Worm (Caenorhabditis elegans) whole organism, young adult: ENCODE results near the gene W09G12.8.

Experiments used
- B0019.2 ChIP-seq: fragments of 200-800 bp; sonication (Bioruptor generic); conservative IDR thresholded peaks from 2 replicates; pipeline ENCODE4 v1.3.6; 2022; ENCODE audit warnings: missing genetic modification reagents, missing genetic modification characterization, missing compliant biosample characterization
- B0035.1 ChIP-seq: sonication (generic microtip); optimal IDR thresholded peaks from 2 replicates; lab custom pipeline; 2016; ENCODE audit warnings: missing genetic modification characterization, mild to moderate bottlenecking, missing compliant biosample characterization, missing genotype, missing genetic modification reagents
- B0261.1 ChIP-seq: sonication (generic microtip); optimal IDR thresholded peaks from 2 replicates; lab custom pipeline; 2016; ENCODE audit warnings: mild to moderate bottlenecking, missing genetic modification characterization, moderate library complexity, missing compliant biosample characterization
- F22D6.2 ChIP-seq: sonication (generic microtip); optimal IDR thresholded peaks from 2 replicates; lab custom pipeline; 2016; ENCODE audit warnings: mild to moderate bottlenecking, missing genetic modification characterization, missing compliant biosample characterization
- F23B12.7 ChIP-seq: sonication (generic microtip); optimal IDR thresholded peaks from 2 replicates; lab custom pipeline; 2017; ENCODE audit warnings: missing genetic modification characterization, mild to moderate bottlenecking, missing compliant biosample characterization, antibody characterized with exemption, moderate library complexity; ENCODE audit not compliant: insufficient read depth
- F57A8.1 ChIP-seq: fragments of 200-800 bp; sonication (Bioruptor generic); optimal IDR thresholded peaks from 2 replicates; lab custom pipeline; 2018; ENCODE audit warnings: mild to moderate bottlenecking, missing genetic modification characterization, moderate library complexity, missing compliant biosample characterization
- Y56A3A.18 ChIP-seq: fragments of 200-800 bp; sonication (Bioruptor generic); IDR thresholded peaks from 2 replicates; pipeline ENCODE4 v1.3.6; 2022; ENCODE audit warnings: missing genetic modification reagents, missing genetic modification characterization, missing compliant biosample characterization
- Y79H2A.3 ChIP-seq: fragments of 200-800 bp; sonication (Bioruptor generic); conservative IDR thresholded peaks from 2 replicates; pipeline ENCODE4 v1.3.6; 2022; ENCODE audit warnings: missing genetic modification reagents, missing genetic modification characterization, missing compliant biosample characterization
- aptf-2 ChIP-seq: fragments of 200-800 bp; sonication (Bioruptor generic); conservative IDR thresholded peaks from 2 replicates; pipeline ENCODE4 v1.3.6; 2022; ENCODE audit warnings: missing genetic modification reagents, missing genetic modification characterization, missing compliant biosample characterization
- bed-1 ChIP-seq: fragments of 200-800 bp; sonication (Bioruptor generic); IDR thresholded peaks from 2 replicates; pipeline ENCODE4 v1.3.6; 2022; ENCODE audit warnings: missing genetic modification reagents, missing genetic modification characterization, missing compliant biosample characterization
- cebp-1 ChIP-seq, 2 experiments: fragments of 200-800 bp in 1 of 2; sonication (Bioruptor generic) in 1 of 2; sonication (generic microtip) in 1 of 2; IDR thresholded peaks in 1 of 2; optimal IDR thresholded peaks in 1 of 2; 2 replicates each; pipeline versions ENCODE4 v1.3.6 to Lab custom; 2017 to 2022; ENCODE audit warnings: missing compliant biosample characterization in 2 of 2, missing genetic modification characterization in 2 of 2, mild to moderate bottlenecking in 1 of 2, missing genetic modification reagents in 1 of 2, moderate library complexity in 1 of 2
- dox-1 ChIP-seq: fragments of 200-800 bp; sonication (Bioruptor generic); IDR thresholded peaks from 2 replicates; pipeline ENCODE4 v1.3.6; 2022; ENCODE audit warnings: missing genetic modification reagents, missing genetic modification characterization, missing compliant biosample characterization
- efl-1 ChIP-seq: fragments of 150-350 bp; optimal IDR thresholded peaks from 2 replicates; lab custom pipeline; 2014; ENCODE audit warnings: missing biosample characterization, missing genetic modification reagents, missing genetic modification characterization
- gei-17 ChIP-seq: fragments of 200-800 bp; sonication (Bioruptor generic); optimal IDR thresholded peaks from 2 replicates; lab custom pipeline; 2018; ENCODE audit warnings: mild to moderate bottlenecking, missing genetic modification characterization, missing compliant biosample characterization
- hmg-1.2 ChIP-seq: fragments of 200-800 bp; sonication (Bioruptor generic); IDR thresholded peaks from 2 replicates; pipeline ENCODE4 v1.3.6; 2022; ENCODE audit warnings: missing genetic modification reagents, missing genetic modification characterization, missing compliant biosample characterization
- hrde-1 ChIP-seq: sonication (generic microtip); optimal IDR thresholded peaks from 2 replicates; lab custom pipeline; 2016; ENCODE audit warnings: missing genetic modification characterization, mild to moderate bottlenecking, missing compliant biosample characterization, moderate library complexity, missing genotype, missing genetic modification reagents, borderline replicate concordance
- hsf-1 ChIP-seq: fragments of 200-800 bp; sonication (Bioruptor generic); IDR thresholded peaks from 2 replicates; pipeline ENCODE4 v1.3.6; 2022; ENCODE audit warnings: missing genetic modification reagents, missing genetic modification characterization, missing compliant biosample characterization
- lag-1 ChIP-seq: fragments of 200-800 bp; sonication (Bioruptor generic); IDR thresholded peaks from 2 replicates; pipeline ENCODE4 v1.3.6; 2022; ENCODE audit warnings: missing genetic modification reagents, missing genetic modification characterization, missing compliant biosample characterization
- let-607 ChIP-seq, 2 experiments: fragments of 200-800 bp in 1 of 2; sonication (Bioruptor generic) in 1 of 2; sonication (generic microtip) in 1 of 2; optimal IDR thresholded peaks; 2 replicates each; lab custom pipeline; 2016 to 2018; ENCODE audit warnings: mild to moderate bottlenecking in 2 of 2, missing compliant biosample characterization in 2 of 2, missing genetic modification characterization in 2 of 2, moderate library complexity in 2 of 2, missing genotype in 1 of 2
- lin-54 ChIP-seq: fragments of 200-800 bp; sonication (Bioruptor generic); optimal IDR thresholded peaks from 2 replicates; lab custom pipeline; 2018; ENCODE audit warnings: mild to moderate bottlenecking, missing genetic modification characterization, missing compliant biosample characterization
- lir-1 ChIP-seq: fragments of 200-800 bp; sonication (Bioruptor generic); conservative IDR thresholded peaks from 2 replicates; pipeline ENCODE4 v1.3.6; 2022; ENCODE audit warnings: missing genetic modification reagents, missing genetic modification characterization, missing compliant biosample characterization
- lsl-1 ChIP-seq: fragments of 200-800 bp; sonication (Bioruptor generic); optimal IDR thresholded peaks from 2 replicates; lab custom pipeline; 2018; ENCODE audit warnings: mild to moderate bottlenecking, missing genetic modification characterization, moderate library complexity, missing compliant biosample characterization
- madf-6 ChIP-seq: fragments of 200-800 bp; sonication (Bioruptor generic); IDR thresholded peaks from 2 replicates; pipeline ENCODE4 v1.3.6; 2022; ENCODE audit warnings: missing genetic modification reagents, missing genetic modification characterization, missing compliant biosample characterization
- madf-8 ChIP-seq: fragments of 200-800 bp; sonication (Bioruptor generic); conservative IDR thresholded peaks from 2 replicates; pipeline ENCODE4 v1.3.6; 2022; ENCODE audit warnings: missing genetic modification reagents, missing genetic modification characterization, missing compliant biosample characterization
- mcd-1 ChIP-seq: fragments of 200-800 bp; sonication (Bioruptor generic); IDR thresholded peaks from 2 replicates; pipeline ENCODE4 v1.3.6; 2022; ENCODE audit warnings: missing genetic modification reagents, missing genetic modification characterization, missing compliant biosample characterization
- mel-28 ChIP-seq: sonication (generic microtip); optimal IDR thresholded peaks from 2 replicates; lab custom pipeline; 2016; ENCODE audit warnings: borderline replicate concordance, mild to moderate bottlenecking, missing genetic modification characterization, missing compliant biosample characterization
- mes-4 ChIP-seq: sonication (generic microtip); optimal IDR thresholded peaks from 2 replicates; lab custom pipeline; 2016; ENCODE audit warnings: missing genotype, missing genetic modification characterization, missing compliant biosample characterization
- nhr-80 ChIP-seq: sonication (generic microtip); optimal IDR thresholded peaks from 2 replicates; lab custom pipeline; 2016; ENCODE audit warnings: missing genetic modification characterization, missing compliant biosample characterization
- nhr-90 ChIP-seq: sonication (generic microtip); optimal IDR thresholded peaks from 2 replicates; lab custom pipeline; 2016; ENCODE audit warnings: missing genotype, mild to moderate bottlenecking, missing genetic modification characterization, missing compliant biosample characterization
- rec-8 ChIP-seq, 2 experiments: sonication (generic microtip); optimal IDR thresholded peaks; 2 replicates each; lab custom pipeline; 2016; ENCODE audit warnings: mild to moderate bottlenecking in 2 of 2, missing genetic modification characterization in 2 of 2, missing genetic modification reagents in 2 of 2, missing genotype in 2 of 2, missing biosample characterization in 1 of 2, missing compliant biosample characterization in 1 of 2, moderate library complexity in 1 of 2
- somi-1 ChIP-seq: fragments of 200-800 bp; sonication (Bioruptor generic); optimal IDR thresholded peaks from 2 replicates; lab custom pipeline; 2018; ENCODE audit warnings: mild to moderate bottlenecking, missing genetic modification characterization, missing compliant biosample characterization
- sptf-2 ChIP-seq: fragments of 200-800 bp; sonication (Bioruptor generic); optimal IDR thresholded peaks from 2 replicates; lab custom pipeline; 2018; ENCODE audit warnings: mild to moderate bottlenecking, missing genetic modification characterization, missing compliant biosample characterization
- unc-62 ChIP-seq: fragments of 150-350 bp; optimal IDR thresholded peaks from 2 replicates; lab custom pipeline; 2014; ENCODE audit warnings: missing biosample characterization, missing genetic modification reagents, missing genetic modification characterization
- zim-3 ChIP-seq: sonication (generic microtip); optimal IDR thresholded peaks from 2 replicates; lab custom pipeline; 2017; ENCODE audit warnings: mild to moderate bottlenecking, missing genetic modification characterization, moderate library complexity, missing compliant biosample characterization
- ztf-25 ChIP-seq: fragments of 200-800 bp; sonication (Bioruptor generic); IDR thresholded peaks from 2 replicates; pipeline ENCODE4 v1.3.6; 2022; ENCODE audit warnings: missing genetic modification reagents, missing genetic modification characterization, missing compliant biosample characterization
- ztf-26 ChIP-seq: sonication (generic microtip); optimal IDR thresholded peaks from 2 replicates; lab custom pipeline; 2017; ENCODE audit warnings: missing genetic modification characterization, missing compliant biosample characterization
- ztf-6 ChIP-seq: fragments of 200-800 bp; sonication (Bioruptor generic); IDR thresholded peaks from 2 replicates; pipeline ENCODE4 v1.3.6; 2022; ENCODE audit warnings: missing genetic modification reagents, missing genetic modification characterization, missing compliant biosample characterization

Gene W09G12.8

DNA sequence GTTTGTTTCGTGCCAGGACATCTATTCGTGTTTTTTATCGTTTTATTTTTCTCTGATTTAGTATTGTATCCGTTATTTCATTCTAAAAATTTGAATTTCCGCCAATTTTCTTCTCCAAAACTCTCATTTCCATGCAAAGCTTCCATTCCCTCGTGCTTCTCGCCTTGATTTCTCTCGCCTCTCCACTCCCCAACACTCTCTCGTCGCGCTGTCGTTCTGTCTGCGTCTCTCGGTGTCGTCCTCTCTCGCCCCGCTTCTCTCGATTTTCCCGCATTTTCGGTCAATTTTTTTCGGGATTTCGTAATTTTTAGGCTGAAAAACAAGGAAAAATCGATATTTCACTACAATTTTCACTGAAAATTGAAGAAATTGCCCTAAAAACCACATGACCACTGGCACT lies 48.6 kb downstream of the W09G12.8 start, which contains the start of gene C09E9.1 (continued):
- TF ChIP-seq B0261.1 (tag; lab: Kevin White, UChicago) (no peak), rec-8 (tag; optimal IDR thresholded peaks at IDR 0.05; lab: Kevin White, UChicago) (no peak), efl-1 (peak; percentile 52), F23B12.7 (tag; lab: Kevin White, UChicago) (peak; percentile 19), zim-3 (tag; lab: Kevin White, UChicago) (no peak), F22D6.2 (tag; lab: Kevin White, UChicago) (no peak), ztf-6 (GFP tag; lab: Robert Waterston, UW) (no peak), nhr-90 (tag; lab: Kevin White, UChicago) (no peak), aptf-2 (GFP tag; lab: Robert Waterston, UW) (no peak), ztf-26 (tag; lab: Kevin White, UChicago) (no peak), ztf-25 (GFP tag; lab: Robert Waterston, UW) (no peak), madf-8 (peak; percentile 34; the same call in 1 of the 2 replicates), hsf-1 (GFP tag; lab: Robert Waterston, UW) (no peak), unc-62 (no peak), Y79H2A.3 (GFP tag; lab: Robert Waterston, UW) (no peak), B0035.1 (tag; lab: Kevin White, UChicago) (no peak), mes-4 (tag; lab: Kevin White, UChicago) (no peak), sptf-2 (GFP tag; lab: Kevin White, UChicago) (no peak), hrde-1 (tag; lab: Kevin White, UChicago) (no peak), madf-6 (GFP tag; lab: Robert Waterston, UW) (peak; percentile 67), gei-17 (GFP tag; lab: Kevin White, UChicago) (no peak), Y56A3A.18 (no peak), mel-28 (tag; lab: Kevin White, UChicago) (no peak), bed-1 (no peak), lir-1 (GFP tag; lab: Robert Waterston, UW) (no peak), somi-1 (GFP tag; lab: Kevin White, UChicago) (no peak), F57A8.1 (GFP tag; lab: Kevin White, UChicago) (no peak), lag-1 (GFP tag; lab: Robert Waterston, UW) (no peak), hmg-1.2 (peak; percentile 99)

DNA sequence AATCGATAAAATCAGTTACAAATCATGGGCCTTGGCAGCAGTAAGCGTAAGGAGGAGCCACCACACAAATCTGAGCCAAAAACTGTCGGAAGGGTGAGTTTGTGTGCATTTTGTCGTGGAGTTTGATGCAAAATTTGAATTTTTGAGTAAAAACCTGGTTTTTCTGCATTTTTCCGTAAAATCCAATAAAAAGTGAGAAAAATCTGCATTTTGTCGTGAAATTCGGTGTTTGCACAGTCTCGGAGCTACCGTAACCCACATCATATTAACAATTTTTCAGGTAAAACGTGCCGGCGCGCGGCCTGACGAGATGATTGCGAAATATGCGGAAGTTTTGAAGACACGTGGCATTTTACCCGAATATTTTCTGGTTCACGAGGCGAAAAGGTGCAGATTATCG lies 49.9 kb downstream of the W09G12.8 start:
- TF ChIP-seq Y56A3A.18 (no peak), nhr-80 (tag; lab: Kevin White, UChicago) (no peak), ztf-25 (GFP tag; lab: Robert Waterston, UW) (no peak), lin-54 (GFP tag; lab: Kevin White, UChicago) (peak; percentile 18), dox-1 (no peak), hsf-1 (GFP tag; lab: Robert Waterston, UW) (no peak), mcd-1 (GFP tag; lab: Robert Waterston, UW) (0 out of 2 replicates have a peak, but pooled peaks have one; percentile 11), madf-8 (no peak), B0019.2 (GFP tag; lab: Robert Waterston, UW) (peak; percentile 89), cebp-1 (GFP tag; IDR thresholded peaks at IDR 0.05; lab: Robert Waterston, UW) (no peak), cebp-1 (tag; optimal IDR thresholded peaks at IDR 0.05; lab: Kevin White, UChicago) (peak; percentile 82), let-607 (tag; optimal IDR thresholded peaks at IDR 0.05; lab: Kevin White, UChicago) (no peak), lsl-1 (GFP tag; lab: Kevin White, UChicago) (peak; percentile 63)
- TF ChIP-seq, all 124 proteins: peak for 5
